Fruit fly (Drosophila melanogaster) Kc167 (cell line): ENCODE data around the gene TkR99D.

Source experiments
- Myc ChIP-seq: fragments of >200 bp; optimal IDR thresholded peaks from 2 replicates; lab custom pipeline; 2017; ENCODE audit warnings: missing external identifiers
- Sin3A ChIP-seq: fragments of >200 bp; optimal IDR thresholded peaks from 2 replicates; lab custom pipeline; 2018; ENCODE audit warnings: missing external identifiers
- h ChIP-seq: fragments of >200 bp; optimal IDR thresholded peaks from 3 replicates; lab custom pipeline; 2018; ENCODE audit warnings: missing external identifiers
- insv ChIP-seq: fragments of >200 bp; optimal IDR thresholded peaks from 3 replicates; lab custom pipeline; 2018; ENCODE audit warnings: missing external identifiers
- psq ChIP-seq: fragments of >200 bp; optimal IDR thresholded peaks from 2 replicates; lab custom pipeline; 2017; ENCODE audit warnings: missing external identifiers
- ttk ChIP-seq: sonication (Bioruptor generic); optimal IDR thresholded peaks from 2 replicates; lab custom pipeline; 2017; ENCODE audit warnings: missing external identifiers

Gene TkR99D

DNA sequence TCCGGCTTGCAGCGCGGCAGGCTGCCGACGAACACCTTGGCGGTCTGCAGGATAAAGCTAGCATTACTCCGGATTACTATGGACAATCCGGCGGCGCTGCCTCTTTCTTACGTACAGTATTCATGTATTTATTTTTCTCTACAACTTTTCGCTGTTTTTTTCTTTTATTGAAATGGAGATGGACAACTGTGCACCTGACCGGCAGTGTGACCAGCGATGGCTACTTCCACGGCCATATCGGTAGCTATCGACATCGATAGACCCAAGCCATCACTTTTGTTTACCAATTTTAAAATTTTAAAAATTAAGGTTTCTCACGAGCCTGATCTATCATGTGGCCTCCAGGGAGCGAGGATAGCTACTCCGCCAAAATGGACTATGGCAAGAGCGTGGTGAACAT, 25.8 kb upstream of the TkR99D start, which contains the start of the genes CG7903 and Sas-6:
CG7903 (minus strand) TSS at position 197 of the 400 bp plus-strand sequence.
Sas-6 (plus strand) TSS at position 323 of the 400 bp plus-strand sequence.
- TF ChIP-seq Myc (lab: Kevin White, UChicago), result no peak
- TF ChIP-seq psq, result no peak
- no peak for TF ChIP-seq Sin3A (lab: Kevin White, UChicago)
- TF ChIP-seq ttk, result no peak
- TF ChIP-seq insv (lab: Kevin White, UChicago), result no peak
- no peak for TF ChIP-seq h (lab: Kevin White, UChicago)

DNA sequence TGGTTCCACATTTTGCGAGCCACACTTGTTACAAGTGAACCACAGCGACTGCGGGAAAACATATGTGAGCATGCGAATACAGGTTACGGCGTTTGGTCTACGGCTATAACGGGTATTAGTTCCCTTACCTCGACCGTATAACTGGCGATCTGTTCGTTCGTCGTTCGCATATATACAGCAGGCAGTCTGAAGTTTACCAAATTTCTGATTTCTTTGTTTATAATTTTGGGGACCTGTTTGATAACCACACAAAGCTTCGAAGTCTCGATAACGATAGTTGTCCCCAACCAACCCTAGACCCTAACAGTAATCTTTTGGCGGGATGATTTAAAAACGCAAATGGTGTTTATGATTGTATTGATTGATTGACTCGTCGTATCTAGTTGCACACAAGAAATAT, 23.9 kb upstream of the TkR99D start, which contains the start of gene Acph-1:
Acph-1 (minus strand) TSS at position 278 of the 400 bp plus-strand sequence.
- no peak for TF ChIP-seq Myc (lab: Kevin White, UChicago)

DNA sequence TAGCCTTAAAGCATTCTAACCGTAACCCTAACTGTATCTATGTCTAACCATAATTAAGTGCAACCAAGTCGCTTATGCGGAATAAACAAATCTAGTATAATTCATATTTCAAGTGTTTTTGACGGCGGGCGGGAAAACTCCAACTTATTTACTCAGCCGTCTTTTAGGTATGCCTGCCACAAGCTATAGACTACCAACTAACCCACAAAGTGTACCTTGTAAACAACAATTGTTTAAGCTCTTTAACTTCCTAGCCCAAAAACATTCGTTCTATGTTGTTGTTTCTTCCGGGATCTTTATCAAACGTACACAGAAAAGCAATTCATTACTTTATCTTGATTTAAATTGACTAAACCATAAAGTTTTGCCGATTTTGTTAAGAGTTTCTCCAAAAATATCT, 21.4 kb upstream of the TkR99D start:
- TF ChIP-seq psq (no peak), ttk (no peak), Myc (lab: Kevin White, UChicago) (no peak), insv (lab: Kevin White, UChicago) (no peak), h (lab: Kevin White, UChicago) (no peak)

DNA sequence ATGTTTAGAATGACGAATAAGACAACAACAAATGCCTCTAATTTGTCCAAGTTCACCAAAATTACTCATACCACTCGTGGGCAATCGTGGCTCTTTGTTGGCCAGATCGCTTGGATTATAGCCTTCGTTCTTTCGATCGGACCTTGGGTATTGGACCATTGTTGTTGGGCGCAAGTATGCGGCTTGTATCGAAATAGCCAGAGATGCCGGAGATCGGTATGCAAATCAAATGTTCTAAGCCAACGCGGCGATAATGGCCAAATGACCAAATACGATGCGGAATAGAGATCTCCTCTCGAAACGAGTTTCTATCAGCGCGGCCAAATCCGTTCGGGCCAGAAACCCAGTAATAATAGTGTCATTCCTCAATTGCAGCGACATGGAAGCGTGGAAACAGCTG, 16.0 kb upstream of the TkR99D start:
- TF ChIP-seq insv (lab: Kevin White, UChicago) (no peak), psq (no peak), h (lab: Kevin White, UChicago) (no peak), Myc (lab: Kevin White, UChicago) (no peak), Sin3A (lab: Kevin White, UChicago) (no peak), ttk (no peak)

DNA sequence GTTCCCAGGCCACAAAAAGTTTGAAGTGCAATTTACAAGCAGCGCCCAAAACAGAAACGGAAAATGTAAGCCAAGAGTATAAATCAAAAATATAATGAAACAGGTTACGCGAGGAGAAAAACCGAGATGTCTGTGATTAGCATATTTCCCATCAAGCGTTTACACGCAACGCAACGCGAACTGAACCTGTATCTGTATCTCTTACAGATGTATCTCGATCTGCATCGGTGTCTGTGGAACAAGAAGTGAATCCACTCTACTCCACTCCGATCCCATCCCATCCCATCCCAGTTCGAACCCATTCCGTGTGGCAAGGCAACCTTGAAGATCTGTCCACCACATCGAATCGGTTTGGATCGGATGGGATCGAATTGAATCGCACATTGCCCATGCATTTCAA, 14.6 kb upstream of the TkR99D start:
- no peak for TF ChIP-seq insv (lab: Kevin White, UChicago)
- no peak for TF ChIP-seq ttk
- no peak for TF ChIP-seq Myc (lab: Kevin White, UChicago)
- TF ChIP-seq Sin3A (lab: Kevin White, UChicago), result no peak
- no peak for TF ChIP-seq h (lab: Kevin White, UChicago)
- TF ChIP-seq psq, result no peak

DNA sequence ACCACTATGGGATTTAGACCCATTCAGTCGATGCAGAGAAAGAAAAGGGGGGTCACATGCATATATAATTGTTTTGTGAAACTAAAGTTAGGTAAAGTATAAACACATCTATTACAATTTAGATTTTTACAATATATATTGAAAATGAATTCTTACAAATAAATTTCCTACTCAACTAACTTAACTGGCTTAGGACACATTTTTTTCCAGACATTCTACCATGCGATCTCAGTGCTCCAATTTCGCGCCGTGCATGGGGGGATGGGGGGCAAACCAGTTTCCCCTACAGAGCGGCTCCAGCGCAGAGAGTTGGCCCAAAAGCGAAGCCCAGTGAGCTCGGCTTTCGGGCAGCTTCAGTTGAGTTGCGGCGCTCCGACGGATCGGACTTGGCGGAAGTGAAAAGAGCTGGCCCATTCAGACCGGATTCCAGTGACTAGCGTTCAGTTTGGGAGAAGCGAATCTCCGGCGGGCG, 13.9 kb upstream of the TkR99D start, which contains the start of gene CG7896:
CG7896 (plus strand) TSS at position 354 of the 472 bp plus-strand sequence.
- TF ChIP-seq psq, result no peak
- TF ChIP-seq Myc (lab: Kevin White, UChicago), result no peak
- no peak for TF ChIP-seq h (lab: Kevin White, UChicago)
- no peak for TF ChIP-seq insv (lab: Kevin White, UChicago)
- no peak for TF ChIP-seq ttk
- TF ChIP-seq Sin3A (lab: Kevin White, UChicago), result no peak

DNA sequence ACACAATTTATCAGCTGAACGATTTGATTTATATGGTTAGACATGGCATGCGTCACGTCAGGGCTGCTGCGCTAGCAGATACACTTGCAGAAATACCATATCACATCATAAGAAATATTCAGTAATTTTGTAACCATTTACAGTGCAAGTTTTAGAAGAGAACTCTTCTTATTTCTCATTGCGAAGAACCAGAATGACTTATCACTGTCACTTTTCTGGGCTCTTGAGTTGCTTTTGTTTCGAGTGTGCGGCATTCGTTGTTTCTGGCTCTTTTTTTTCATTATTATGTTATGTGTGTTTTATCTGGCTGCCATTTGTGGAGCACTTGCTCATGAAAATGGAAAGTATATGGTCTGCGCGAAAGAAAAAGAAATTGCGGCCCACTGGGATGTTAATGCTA, 12.8 kb upstream of the TkR99D start:
- TF ChIP-seq Sin3A (lab: Kevin White, UChicago) (no peak), Myc (lab: Kevin White, UChicago) (no peak), h (lab: Kevin White, UChicago) (no peak), ttk (no peak), insv (lab: Kevin White, UChicago) (no peak), psq (no peak)

DNA sequence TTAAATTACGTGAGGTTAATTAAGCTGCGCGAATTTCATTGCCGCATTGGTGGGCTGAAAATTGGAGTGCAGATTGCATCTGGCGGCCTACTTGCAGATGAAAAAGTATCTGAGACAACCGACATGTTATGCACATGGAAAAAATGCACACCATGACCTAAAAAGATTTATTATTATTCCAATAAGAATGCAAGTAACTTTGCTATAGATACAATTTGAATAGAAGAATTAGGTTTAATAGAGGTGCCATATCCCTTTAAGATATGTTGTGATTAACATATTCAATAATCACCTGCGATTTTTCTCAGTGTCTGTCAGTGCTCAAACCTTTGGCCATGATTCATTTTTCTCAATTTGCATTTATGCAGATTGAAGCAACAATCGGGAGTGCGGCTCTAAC, 12.2 kb upstream of the TkR99D start:
- TF ChIP-seq insv (lab: Kevin White, UChicago) (no peak), ttk (no peak), Sin3A (lab: Kevin White, UChicago) (no peak), Myc (lab: Kevin White, UChicago) (no peak), h (lab: Kevin White, UChicago) (no peak), psq (no peak)

DNA sequence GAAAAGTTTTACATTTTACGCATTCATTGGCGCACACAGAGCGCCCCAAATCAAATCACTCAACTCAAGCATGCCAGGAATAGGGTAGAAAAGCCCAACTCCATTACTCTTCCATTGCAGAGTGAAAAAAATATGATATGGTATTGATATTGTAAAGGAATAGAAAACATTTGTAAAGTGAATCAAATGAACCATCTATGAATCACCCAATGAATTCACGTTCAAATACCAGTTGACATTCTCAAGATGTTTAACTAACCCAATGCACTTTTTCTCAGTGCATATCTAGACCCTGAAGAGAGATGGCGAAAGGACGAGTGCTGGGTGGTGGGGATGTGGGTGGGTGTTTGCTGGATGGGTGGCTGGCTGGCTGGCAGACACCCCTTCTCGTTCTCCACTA, 9.3 kb upstream of the TkR99D start:
- no peak for TF ChIP-seq Sin3A (lab: Kevin White, UChicago)
- no peak for TF ChIP-seq insv (lab: Kevin White, UChicago)
- TF ChIP-seq h (lab: Kevin White, UChicago), result no peak
- TF ChIP-seq psq, result no peak
- TF ChIP-seq Myc (lab: Kevin White, UChicago), result no peak

DNA sequence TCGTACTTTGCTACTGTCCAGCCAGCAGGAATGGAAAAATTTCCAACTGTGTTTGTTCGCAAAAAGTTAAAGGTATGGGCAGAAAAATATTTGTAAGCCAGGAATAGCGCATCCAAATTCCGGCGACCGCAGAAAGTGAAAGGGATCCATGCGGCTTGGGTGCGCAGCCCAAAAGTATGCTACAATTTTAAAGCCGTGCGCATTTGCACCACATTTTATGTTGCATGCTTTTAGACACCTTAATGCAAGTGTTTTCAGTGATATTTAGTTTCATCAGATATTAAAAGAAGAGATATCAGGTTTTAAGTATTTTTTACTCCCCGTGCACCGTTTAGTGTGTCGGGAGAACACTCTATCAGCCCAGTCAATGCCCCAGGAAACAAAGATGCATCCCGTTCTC, 6.1 kb downstream of the TkR99D start:
- TF ChIP-seq insv (lab: Kevin White, UChicago) (no peak), Sin3A (lab: Kevin White, UChicago) (no peak), Myc (lab: Kevin White, UChicago) (no peak), psq (no peak), h (lab: Kevin White, UChicago) (no peak), ttk (no peak)

DNA sequence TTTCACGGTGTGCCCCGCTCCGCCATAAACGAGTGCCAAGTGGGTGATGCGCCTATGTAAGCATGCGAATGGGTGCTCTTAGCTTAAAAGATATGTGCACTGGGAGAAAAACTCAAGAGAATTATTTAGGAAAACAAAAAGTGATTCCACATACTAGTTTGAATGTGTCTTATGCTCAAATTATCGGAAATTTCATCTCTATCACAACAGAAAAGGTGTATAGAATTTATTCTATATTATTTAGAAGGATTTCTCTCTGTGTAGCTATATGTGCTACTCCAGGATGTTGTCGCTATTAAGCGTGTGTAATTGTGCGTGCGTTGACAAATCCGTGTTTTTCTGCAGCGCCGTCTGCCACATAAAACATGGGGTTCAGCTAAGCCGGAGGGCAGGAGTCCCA, 9.9 kb downstream of the TkR99D start:
- no peak for TF ChIP-seq insv (lab: Kevin White, UChicago)
- no peak for TF ChIP-seq h (lab: Kevin White, UChicago)
- TF ChIP-seq psq, result no peak
- no peak for TF ChIP-seq Sin3A (lab: Kevin White, UChicago)
- no peak for TF ChIP-seq Myc (lab: Kevin White, UChicago)
- TF ChIP-seq ttk, result no peak

DNA sequence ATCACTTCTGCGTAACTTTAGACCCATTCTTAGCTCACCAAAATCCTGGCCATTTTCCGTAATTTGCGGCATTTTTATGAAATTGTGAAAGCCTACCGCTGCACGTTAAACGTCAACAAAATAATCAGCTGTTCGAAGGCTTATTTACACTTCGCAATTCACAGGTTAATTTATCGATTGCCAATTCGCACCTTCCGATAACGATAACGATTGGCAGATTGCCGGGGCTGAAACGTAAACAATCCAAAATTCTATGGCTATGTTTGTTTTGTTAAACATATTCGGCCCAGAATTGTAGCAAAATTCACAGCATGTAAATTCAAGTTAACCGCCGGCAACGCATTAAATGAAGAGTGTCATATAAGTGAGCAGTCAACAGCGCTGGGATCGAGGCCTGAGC, 33.5 kb downstream of the TkR99D start, which contains the start of the genes eIF2Balpha and Vps13B:
eIF2Balpha (minus strand) TSS at position 133 of the 400 bp plus-strand sequence.
Vps13B (plus strand) TSS at position 223 of the 400 bp plus-strand sequence.
- TF ChIP-seq h (lab: Kevin White, UChicago) (no peak), Myc (lab: Kevin White, UChicago) (no peak)

DNA sequence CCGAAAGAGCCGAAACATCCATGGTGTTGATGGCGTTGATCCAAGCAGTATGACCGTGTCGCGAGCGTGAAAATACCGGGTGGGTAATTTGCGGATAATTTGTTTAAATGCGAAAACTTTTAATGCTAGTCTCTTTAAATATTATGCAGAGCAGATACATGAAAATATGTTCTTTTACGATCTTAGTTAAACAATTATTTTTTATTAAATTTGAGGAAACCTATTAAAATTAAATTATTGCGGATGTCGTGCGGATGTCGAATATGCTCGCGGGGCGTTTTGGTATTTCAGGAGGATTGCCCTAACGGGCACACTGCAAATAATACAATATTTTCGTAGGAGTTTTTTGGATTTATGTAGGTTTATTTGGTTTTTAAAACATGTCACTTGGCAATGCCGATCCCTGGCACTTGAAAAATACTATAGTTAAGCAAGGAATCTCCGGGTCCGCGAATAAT, 36.2 kb downstream of the TkR99D start, which contains the start of the genes Cog7, CG42557 and CG42558:
Cog7 (minus strand) TSS at position 51 of the 458 bp plus-strand sequence.
CG42557 (plus strand) TSS at position 281 of the 458 bp plus-strand sequence.
CG42558 (plus strand) TSS at position 281 of the 458 bp plus-strand sequence.
- TF ChIP-seq Sin3A (lab: Kevin White, UChicago), result no peak
- TF ChIP-seq ttk, result no peak
- TF ChIP-seq psq, result no peak
- TF ChIP-seq Myc (lab: Kevin White, UChicago), result no peak
- TF ChIP-seq h (lab: Kevin White, UChicago), result no peak
